Fruit fly (Drosophila melanogaster): ENCODE data around the gene mtgo.

The mtgo gene

DNA sequence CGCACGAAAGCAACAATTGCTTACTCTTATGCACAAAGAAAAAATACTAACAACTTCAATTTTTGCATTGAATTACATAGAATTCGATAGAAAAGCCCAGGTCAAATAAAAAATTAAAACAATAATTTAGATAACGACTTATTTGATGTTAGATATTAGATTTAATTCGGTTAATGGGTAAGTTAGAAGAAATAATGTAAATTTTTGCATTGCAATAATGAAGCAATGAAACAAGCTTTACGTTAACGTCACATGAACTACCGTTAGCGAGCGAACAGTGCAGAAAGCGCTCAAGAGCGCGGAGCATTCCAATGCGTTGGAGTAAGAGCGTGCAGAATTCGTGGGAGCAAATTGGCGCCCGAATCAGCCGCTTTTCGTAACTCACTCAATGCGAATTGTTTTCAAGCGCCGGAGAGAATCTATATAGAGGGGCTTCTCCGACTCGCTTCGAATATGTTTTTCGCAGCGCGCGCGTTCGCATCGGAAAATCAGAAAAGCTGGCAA lies at the start of gene mtgo (continued):
- TF ChIP-seq croc (GFP tag; conservative IDR thresholded peaks at IDR 0.05) (0 out of 3 replicates have a peak, but pooled peaks have one; percentile 18), fd102C (GFP tag; optimal IDR thresholded peaks at IDR 0.05) (no peak), CG10462 (GFP tag; optimal IDR thresholded peaks at IDR 0.05) (no peak), CG34422 (GFP tag; IDR thresholded peaks at IDR 0.05) (peak; percentile 38; the same call in 1 of the 3 replicates), H2.0 (GFP tag; IDR thresholded peaks at IDR 0.05) (no peak), zf30C (GFP tag; optimal IDR thresholded peaks at IDR 0.05) (peak; percentile 38), exex (tag; optimal IDR thresholded peaks at IDR 0.05) (peak; percentile 25), CG34224 (GFP tag; IDR thresholded peaks at IDR 0.05; ENCODE audit: partially characterized antibody) (peak; percentile 34; the same call in 1 of the 3 replicates), Pdp1 (GFP tag; optimal IDR thresholded peaks at IDR 0.05) (no peak), salm (tag; optimal IDR thresholded peaks at IDR 0.05) (no peak), Kr (GFP tag; optimal IDR thresholded peaks at IDR 0.05) (no peak), CG14014 (GFP tag; IDR thresholded peaks at IDR 0.05) (no peak), CG11085 (GFP tag; IDR thresholded peaks at IDR 0.05) (peak; percentile 17; the same call in 1 of the 2 replicates), CG12659 (GFP tag; optimal IDR thresholded peaks at IDR 0.05) (no peak), ase (GFP tag; IDR thresholded peaks at IDR 0.05) (peak; percentile 54; the same call in 1 of the 3 replicates), bab2 (GFP tag; optimal IDR thresholded peaks at IDR 0.05) (no peak), CG15011 (GFP tag; optimal IDR thresholded peaks at IDR 0.05) (peak; percentile 39), gro (GFP tag; optimal IDR thresholded peaks at IDR 0.05) (no peak), yki (optimal IDR thresholded peaks at IDR 0.05) (no peak), repo (GFP tag; optimal IDR thresholded peaks at IDR 0.05) (no peak), CG6175 (GFP tag; IDR thresholded peaks at IDR 0.05) (no peak), Camta (GFP tag; optimal IDR thresholded peaks at IDR 0.05) (no peak), CG8944 (GFP tag; optimal IDR thresholded peaks at IDR 0.05) (no peak), CG8290 (GFP tag; optimal IDR thresholded peaks at IDR 0.05) (no peak), CG8290 (tag; optimal IDR thresholded peaks at IDR 0.05) (no peak), Hr3 (GFP tag; optimal IDR thresholded peaks at IDR 0.05) (no peak), ind (GFP tag; optimal IDR thresholded peaks at IDR 0.05) (peak; percentile 56), CG34376 (GFP tag; optimal IDR thresholded peaks at IDR 0.05) (no peak), Bteb2 (GFP tag; optimal IDR thresholded peaks at IDR 0.05) (no peak), tna (GFP tag; IDR thresholded peaks at IDR 0.05; ENCODE audit: partially characterized antibody) (no peak), CG10267 (tag; optimal IDR thresholded peaks at IDR 0.05) (peak; percentile 14), dati (GFP tag; IDR thresholded peaks at IDR 0.05) (no peak), Asciz (GFP tag; optimal IDR thresholded peaks at IDR 0.05) (peak; percentile 50), hbn (GFP tag; IDR thresholded peaks at IDR 0.05; ENCODE audit: partially characterized antibody) (no peak), CG8281 (tag; optimal IDR thresholded peaks at IDR 0.05) (peak; percentile 25), Ada2b (GFP tag; IDR thresholded peaks at IDR 0.05) (no peak), CG13296 (GFP tag; optimal IDR thresholded peaks at IDR 0.05) (peak; percentile 61), Eip74EF (GFP tag; optimal IDR thresholded peaks at IDR 0.05) (no peak), Hr51 (GFP tag; optimal IDR thresholded peaks at IDR 0.05) (peak in 1 of 2 experiments; percentile 58), CG9609 (GFP tag; optimal IDR thresholded peaks at IDR 0.05) (no peak), CG5180 (GFP tag; optimal IDR thresholded peaks at IDR 0.05) (peak; percentile 38), pros (GFP tag; optimal IDR thresholded peaks at IDR 0.05) (no peak), CG15514 (GFP tag; optimal IDR thresholded peaks at IDR 0.05) (peak; percentile 52), CoRest (tag; optimal IDR thresholded peaks at IDR 0.05) (peak; percentile 10), CG12391 (tag; optimal IDR thresholded peaks at IDR 0.05) (peak; percentile 18), crol (GFP tag; IDR thresholded peaks at IDR 0.05) (no peak), Blimp-1 (GFP tag; optimal IDR thresholded peaks at IDR 0.05) (peak; percentile 51), Atf-2 (GFP tag; optimal IDR thresholded peaks at IDR 0.05) (no peak), CG2889 (GFP tag; IDR thresholded peaks at IDR 0.05) (no peak), cwo (GFP tag; optimal IDR thresholded peaks at IDR 0.05) (peak; percentile 67)

Data from whole organism, embryonic.